Worm (Caenorhabditis elegans) whole organism, L1 larva: ENCODE data around the gene ztf-28.

Experiments used
- C16A3.4 ChIP-seq: fragments of 150-350 bp; optimal IDR thresholded peaks from 2 replicates; lab custom pipeline; 2014; ENCODE audit warnings: missing biosample characterization, missing genetic modification characterization
- C34B4.2 ChIP-seq: sonication (generic microtip); optimal IDR thresholded peaks from 2 replicates; lab custom pipeline; 2017; ENCODE audit warnings: mild to moderate bottlenecking, missing genetic modification characterization, missing compliant biosample characterization
- F16B12.6 ChIP-seq: fragments of 150-350 bp; optimal IDR thresholded peaks from 2 replicates; lab custom pipeline; 2014; ENCODE audit warnings: missing biosample characterization, missing genetic modification characterization
- Y116A8C.19 ChIP-seq: sonication (generic microtip); optimal IDR thresholded peaks from 2 replicates; lab custom pipeline; 2016; ENCODE audit warnings: missing compliant biosample characterization, missing genetic modification characterization, borderline replicate concordance
- alr-1 ChIP-seq: fragments of 200-800 bp; sonication (Bioruptor generic); optimal IDR thresholded peaks from 2 replicates; lab custom pipeline; 2018; ENCODE audit warnings: borderline replicate concordance, mild to moderate bottlenecking, missing genetic modification characterization, missing compliant biosample characterization
- ama-1 ChIP-seq: fragments of 150-350 bp; optimal IDR thresholded peaks from 2 replicates; lab custom pipeline; 2014
- blmp-1 ChIP-seq: fragments of 150-350 bp; optimal IDR thresholded peaks from 2 replicates; lab custom pipeline; 2014; ENCODE audit warnings: missing biosample characterization, missing genetic modification characterization
- ceh-8 ChIP-seq: fragments of 200-800 bp; sonication (Bioruptor generic); optimal IDR thresholded peaks from 2 replicates; lab custom pipeline; 2018; ENCODE audit warnings: mild to moderate bottlenecking, missing genetic modification characterization, moderate library complexity, missing compliant biosample characterization
- ceh-82 ChIP-seq, 3 experiments: fragments of 150-350 bp in 1 of 3; sonication (generic microtip) in 2 of 3; optimal IDR thresholded peaks; 2 replicates each; lab custom pipeline; 2014 to 2017; ENCODE audit warnings: missing biosample characterization in 3 of 3, missing genetic modification characterization in 3 of 3
- ceh-88 ChIP-seq: fragments of 200-800 bp; sonication (Bioruptor generic); IDR thresholded peaks from 2 replicates; pipeline ENCODE4 v1.3.6; 2022; ENCODE audit warnings: missing genetic modification characterization, missing compliant biosample characterization
- ces-1 ChIP-seq: fragments of 150-350 bp; optimal IDR thresholded peaks from 2 replicates; lab custom pipeline; 2014; ENCODE audit warnings: missing biosample characterization, missing genetic modification reagents, missing genetic modification characterization
- dpl-1 ChIP-seq, 3 experiments: fragments of 150-350 bp in 2 of 3; sonication (generic microtip) in 1 of 3; optimal IDR thresholded peaks; 2 replicates each; lab custom pipeline; 2014 to 2017; ENCODE audit warnings: missing biosample characterization in 3 of 3, missing genetic modification characterization in 3 of 3, missing genetic modification reagents in 3 of 3
- dsc-1 ChIP-seq: sonication (generic microtip); optimal IDR thresholded peaks from 2 replicates; lab custom pipeline; 2016; ENCODE audit warnings: mild to moderate bottlenecking, missing genetic modification characterization, missing compliant biosample characterization
- efl-1 ChIP-seq, 4 experiments: fragments of 150-350 bp; optimal IDR thresholded peaks in 3 of 4; peaks in 1 of 4; 1 replicate in 1 of 4; 2 replicates in 3 of 4; lab custom pipeline; 2014; ENCODE audit warnings: missing biosample characterization in 2 of 4, missing genetic modification characterization in 2 of 4, missing genetic modification reagents in 2 of 4
- egl-27 ChIP-seq, 2 experiments: fragments of 150-350 bp in 1 of 2; sonication (generic microtip); optimal IDR thresholded peaks; 3 replicates each; lab custom pipeline; 2017 to 2018; ENCODE audit warnings: missing biosample characterization in 2 of 2, missing genetic modification characterization in 2 of 2, missing genetic modification reagents in 2 of 2
- elt-2 ChIP-seq: sonication (generic microtip); optimal IDR thresholded peaks from 2 replicates; lab custom pipeline; 2016; ENCODE audit warnings: missing genetic modification characterization, mild to moderate bottlenecking, inconsistent platforms, missing compliant biosample characterization, missing genetic modification reagents
- ets-5 ChIP-seq: fragments of 200-800 bp; sonication (Bioruptor generic); IDR thresholded peaks from 2 replicates; pipeline ENCODE4 v1.3.6; 2022; ENCODE audit warnings: missing genetic modification characterization, missing compliant biosample characterization
- fkh-4 ChIP-seq: sonication (generic microtip); optimal IDR thresholded peaks from 2 replicates; lab custom pipeline; 2016; ENCODE audit warnings: missing compliant biosample characterization, missing genetic modification characterization, borderline replicate concordance
- fkh-8 ChIP-seq: sonication (generic microtip); optimal IDR thresholded peaks from 2 replicates; lab custom pipeline; 2016; ENCODE audit warnings: mild to moderate bottlenecking, missing genetic modification characterization, missing compliant biosample characterization
- grh-1 ChIP-seq: fragments of 200-800 bp; sonication (Bioruptor generic); IDR thresholded peaks from 2 replicates; pipeline ENCODE4 v1.3.6; 2022; ENCODE audit warnings: missing genetic modification reagents, missing genetic modification characterization, missing compliant biosample characterization
- hlh-17 ChIP-seq: fragments of 200-800 bp; sonication (Bioruptor generic); optimal IDR thresholded peaks from 2 replicates; lab custom pipeline; 2018; ENCODE audit warnings: missing genetic modification characterization, mild to moderate bottlenecking, missing compliant biosample characterization, moderate library complexity, borderline replicate concordance
- irx-1 ChIP-seq: sonication (generic microtip); optimal IDR thresholded peaks from 2 replicates; lab custom pipeline; 2016; ENCODE audit warnings: missing genetic modification characterization, missing compliant biosample characterization
- isw-1 ChIP-seq: fragments of 200-800 bp; sonication (Bioruptor generic); IDR thresholded peaks from 2 replicates; pipeline ENCODE4 v1.3.6; 2022; ENCODE audit warnings: missing genetic modification characterization, missing compliant biosample characterization
- lin-13 ChIP-seq: fragments of 150-350 bp; optimal IDR thresholded peaks from 2 replicates; lab custom pipeline; 2014; ENCODE audit warnings: missing biosample characterization, missing genetic modification reagents, missing genetic modification characterization
- lin-15B ChIP-seq: fragments of 150-350 bp; sonication (generic microtip); optimal IDR thresholded peaks from 3 replicates; lab custom pipeline; 2014; ENCODE audit warnings: missing biosample characterization, missing genetic modification characterization
- lin-35 ChIP-seq, 2 experiments: fragments of 150-350 bp; optimal IDR thresholded peaks; 2 replicates each; lab custom pipeline; 2014; ENCODE audit warnings: missing biosample characterization in 2 of 2, missing genetic modification characterization in 2 of 2, missing genetic modification reagents in 2 of 2
- mab-9 ChIP-seq: fragments of 200-800 bp; sonication (Bioruptor generic); IDR thresholded peaks from 2 replicates; pipeline ENCODE4 v1.3.6; 2022; ENCODE audit warnings: missing genetic modification reagents, missing genetic modification characterization, missing compliant biosample characterization
- mdl-1 ChIP-seq, 2 experiments: fragments of 150-350 bp; optimal IDR thresholded peaks; 2 replicates each; lab custom pipeline; 2014 to 2017; ENCODE audit warnings: missing biosample characterization in 2 of 2, missing genetic modification characterization in 2 of 2, inconsistent platforms in 1 of 2
- mep-1 ChIP-seq: fragments of 150-350 bp; optimal IDR thresholded peaks from 2 replicates; lab custom pipeline; 2014; ENCODE audit warnings: missing biosample characterization, missing genetic modification characterization
- nhr-11 ChIP-seq: fragments of 150-350 bp; optimal IDR thresholded peaks from 2 replicates; lab custom pipeline; 2014; ENCODE audit warnings: missing biosample characterization, missing genetic modification characterization
- nhr-12 ChIP-seq: sonication (generic microtip); optimal IDR thresholded peaks from 2 replicates; lab custom pipeline; 2017; ENCODE audit warnings: missing biosample characterization, missing genetic modification characterization
- nhr-19 ChIP-seq: fragments of 200-800 bp; sonication (Bioruptor generic); conservative IDR thresholded peaks from 2 replicates; pipeline ENCODE4 v1.3.6; 2022; ENCODE audit warnings: missing genetic modification characterization, missing compliant biosample characterization
- nhr-20 ChIP-seq: sonication (generic microtip); optimal IDR thresholded peaks from 2 replicates; lab custom pipeline; 2016; ENCODE audit warnings: mild to moderate bottlenecking, missing genetic modification characterization, missing compliant biosample characterization
- nhr-237 ChIP-seq: fragments of 150-350 bp; optimal IDR thresholded peaks from 2 replicates; lab custom pipeline; 2014; ENCODE audit warnings: missing biosample characterization, missing genetic modification characterization
- nhr-28 ChIP-seq: fragments of 150-350 bp; optimal IDR thresholded peaks from 2 replicates; lab custom pipeline; 2014; ENCODE audit warnings: missing biosample characterization, missing genetic modification characterization
- nhr-76 ChIP-seq: sonication (generic microtip); optimal IDR thresholded peaks from 2 replicates; lab custom pipeline; 2017; ENCODE audit warnings: missing biosample characterization, missing genetic modification characterization
- nhr-77 ChIP-seq: fragments of 150-350 bp; optimal IDR thresholded peaks from 2 replicates; lab custom pipeline; 2014; ENCODE audit warnings: missing biosample characterization, missing genetic modification characterization
- nhr-85 ChIP-seq: sonication (generic microtip); peaks from one replicate; lab custom pipeline; 2016; ENCODE audit warnings: missing genetic modification characterization, inconsistent platforms, missing compliant biosample characterization
- pag-3 ChIP-seq: sonication (generic microtip); optimal IDR thresholded peaks from 2 replicates; lab custom pipeline; 2017; ENCODE audit warnings: missing genetic modification characterization, mild to moderate bottlenecking, missing compliant biosample characterization, antibody characterized with exemption, borderline replicate concordance; ENCODE audit not compliant: insufficient read depth
- skn-1 ChIP-seq: fragments of 150-350 bp; optimal IDR thresholded peaks from 2 replicates; lab custom pipeline; 2014; ENCODE audit warnings: missing biosample characterization, missing genetic modification characterization
- snu-23 ChIP-seq: sonication (generic microtip); optimal IDR thresholded peaks from 2 replicates; lab custom pipeline; 2016; ENCODE audit warnings: missing genetic modification characterization, missing compliant biosample characterization
- sox-4 ChIP-seq: sonication (generic microtip); optimal IDR thresholded peaks from 2 replicates; lab custom pipeline; 2016; ENCODE audit warnings: missing genetic modification characterization, missing compliant biosample characterization
- sup-37 ChIP-seq: fragments of 200-800 bp; sonication (Bioruptor generic); optimal IDR thresholded peaks from 2 replicates; lab custom pipeline; 2018; ENCODE audit warnings: mild to moderate bottlenecking, missing genetic modification characterization, missing compliant biosample characterization
- tbx-2 ChIP-seq: sonication (generic microtip); optimal IDR thresholded peaks from 2 replicates; lab custom pipeline; 2016; ENCODE audit warnings: missing genetic modification characterization, missing compliant biosample characterization
- vab-15 ChIP-seq: sonication (generic microtip); optimal IDR thresholded peaks from 2 replicates; lab custom pipeline; 2017; ENCODE audit warnings: missing genotype, mild to moderate bottlenecking, missing genetic modification characterization, missing compliant biosample characterization
- xbp-1 ChIP-seq: sonication (generic microtip); optimal IDR thresholded peaks from 2 replicates; lab custom pipeline; 2016; ENCODE audit warnings: missing genetic modification characterization, missing compliant biosample characterization
- zag-1 ChIP-seq: fragments of 150-350 bp; optimal IDR thresholded peaks from 2 replicates; lab custom pipeline; 2014; ENCODE audit warnings: missing biosample characterization, missing genetic modification characterization
- zip-4 ChIP-seq: fragments of 200-800 bp; sonication (Bioruptor generic); optimal IDR thresholded peaks from 2 replicates; lab custom pipeline; 2018; ENCODE audit warnings: mild to moderate bottlenecking, missing genetic modification characterization, moderate library complexity, missing compliant biosample characterization

The ztf-28 gene

DNA sequence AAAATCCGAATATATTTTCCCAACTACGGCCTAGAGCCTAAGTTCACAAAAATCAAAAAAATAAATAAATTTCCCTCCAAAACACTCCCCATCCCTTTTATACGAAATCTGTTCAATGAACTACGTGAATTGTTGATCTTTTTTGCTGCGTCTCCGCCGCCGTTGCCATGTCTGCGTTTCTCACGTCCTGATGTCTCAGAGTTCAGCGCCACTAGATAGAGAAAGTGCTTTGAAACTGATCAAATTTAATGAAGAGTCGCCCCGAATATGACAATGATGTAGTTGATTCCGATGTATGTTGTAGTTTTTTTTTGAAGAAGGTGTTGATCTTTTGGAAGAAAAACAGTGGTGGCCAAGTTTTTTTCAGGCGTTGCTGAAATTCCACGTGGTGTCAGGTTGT is 36.2 kb upstream of the ztf-28 start:
- no peak for TF ChIP-seq nhr-76 (tag; lab: Kevin White, UChicago)
- TF ChIP-seq ets-5 (GFP tag; lab: Robert Waterston, UW), result no peak
- no peak for TF ChIP-seq grh-1 (GFP tag; lab: Robert Waterston, UW)
- TF ChIP-seq blmp-1 (tag; lab: Kevin White, UChicago), result peak; percentile 55
- no peak for TF ChIP-seq ces-1
- TF ChIP-seq efl-1 (optimal IDR thresholded peaks at IDR 0.05; lab: Kevin White, UChicago), result peak in 1 of 2 experiments; percentile 0
- no peak for TF ChIP-seq efl-1 (GFP tag; optimal IDR thresholded peaks at IDR 0.05 in 1 of 2; lab: Kevin White, UChicago)
- no peak for TF ChIP-seq irx-1 (tag; lab: Kevin White, UChicago)
- no peak for TF ChIP-seq dsc-1 (tag; lab: Kevin White, UChicago)
- TF ChIP-seq sox-4 (tag; lab: Kevin White, UChicago), result no peak
- TF ChIP-seq elt-2, result no peak
- no peak for TF ChIP-seq C34B4.2 (tag; lab: Kevin White, UChicago)
- TF ChIP-seq ama-1 (lab: Kevin White, UChicago), result no peak
- peak; percentile 20 for TF ChIP-seq nhr-20 (tag; lab: Kevin White, UChicago)
- TF ChIP-seq nhr-237 (tag; lab: Kevin White, UChicago), result no peak
- TF ChIP-seq zag-1 (tag; lab: Kevin White, UChicago), result no peak

- TF ChIP-seq ceh-8 (GFP tag; lab: Kevin White, UChicago) (no peak), hlh-17 (GFP tag; lab: Kevin White, UChicago) (no peak), nhr-12 (tag; lab: Kevin White, UChicago) (no peak), nhr-85 (peak; percentile 56), pag-3 (tag; lab: Kevin White, UChicago) (no peak), isw-1 (GFP tag; lab: Robert Waterston, UW) (no peak), ceh-82 (tag; optimal IDR thresholded peaks at IDR 0.05; lab: Kevin White, UChicago) (no peak), dpl-1 (GFP tag; optimal IDR thresholded peaks at IDR 0.05; lab: Kevin White, UChicago) (no peak), nhr-20 (tag; lab: Kevin White, UChicago) (peak; percentile 33), nhr-11 (tag; lab: Kevin White, UChicago) (no peak), tbx-2 (tag; lab: Kevin White, UChicago) (no peak), mep-1 (tag; lab: Kevin White, UChicago) (peak; percentile 17), nhr-19 (GFP tag; lab: Robert Waterston, UW) (no peak), lin-35 (GFP tag; optimal IDR thresholded peaks at IDR 0.05; lab: Kevin White, UChicago) (no peak), lin-15B (tag; lab: Kevin White, UChicago) (no peak), fkh-8 (tag; lab: Kevin White, UChicago) (peak; percentile 15), nhr-76 (tag; lab: Kevin White, UChicago) (no peak), elt-2 (peak; percentile 12), Y116A8C.19 (no peak), ceh-88 (GFP tag; lab: Robert Waterston, UW) (no peak), xbp-1 (tag; lab: Kevin White, UChicago) (no peak), egl-27 (tag; optimal IDR thresholded peaks at IDR 0.05; lab: Kevin White, UChicago) (no peak), mdl-1 (tag; optimal IDR thresholded peaks at IDR 0.05; lab: Kevin White, UChicago) (no peak), F16B12.6 (tag; lab: Kevin White, UChicago) (peak; percentile 60), efl-1 (optimal IDR thresholded peaks at IDR 0.05; lab: Kevin White, UChicago) (peak; percentile 17 to 19), efl-1 (GFP tag; optimal IDR thresholded peaks at IDR 0.05 in 1 of 2; lab: Kevin White, UChicago) (no peak), snu-23 (peak; percentile 33), sup-37 (GFP tag; lab: Kevin White, UChicago) (no peak), grh-1 (GFP tag; lab: Robert Waterston, UW) (no peak), mab-9 (GFP tag; lab: Robert Waterston, UW) (no peak), nhr-237 (tag; lab: Kevin White, UChicago) (no peak), vab-15 (tag; lab: Kevin White, UChicago) (no peak), nhr-77 (tag; lab: Kevin White, UChicago) (no peak), lin-13 (GFP tag; lab: Kevin White, UChicago) (no peak), zip-4 (GFP tag; lab: Kevin White, UChicago) (no peak), skn-1 (tag; lab: Kevin White, UChicago) (no peak), alr-1 (no peak), nhr-28 (tag; lab: Kevin White, UChicago) (no peak), ces-1 (no peak), irx-1 (tag; lab: Kevin White, UChicago) (no peak), fkh-4 (no peak), C16A3.4 (tag; lab: Kevin White, UChicago) (no peak), sox-4 (tag; lab: Kevin White, UChicago) (no peak)
These were observed 34.5 kb upstream of the ztf-28 start for ce11 chrV:2055765-2056504.
